Fruit fly (Drosophila melanogaster) whole organism, prepupa: ENCODE results near the gene CG31560.

Experiments used
- Blimp-1 ChIP-seq: fragments of 200-800 bp; sonication (Bioruptor generic); optimal IDR thresholded peaks from 3 replicates; lab custom pipeline; 2017; ENCODE audit warnings: missing biosample characterization, missing genetic modification characterization, mild to moderate bottlenecking, moderate library complexity, missing genetic modification reagents
- CG10631 ChIP-seq: fragments of 200-800 bp; sonication (Bioruptor generic); optimal IDR thresholded peaks from 2 replicates; lab custom pipeline; 2016; ENCODE audit warnings: missing biosample characterization, missing genetic modification characterization
- CG10669 ChIP-seq: fragments of 200-800 bp; sonication (Bioruptor generic); optimal IDR thresholded peaks from 3 replicates; lab custom pipeline; 2018; ENCODE audit warnings: missing biosample characterization, mild to moderate bottlenecking, missing genetic modification characterization, moderate library complexity
- CG11294 ChIP-seq: fragments of 200-800 bp; sonication (Bioruptor generic); IDR thresholded peaks from 2 replicates; pipeline ENCODE4 v1.3.6; 2022; ENCODE audit warnings: missing biosample characterization, missing genetic modification characterization
- CG11902 ChIP-seq: fragments of 200-800 bp; sonication (Bioruptor generic); optimal IDR thresholded peaks from 3 replicates; lab custom pipeline; 2016; ENCODE audit warnings: missing biosample characterization, missing genetic modification characterization
- CG15336 ChIP-seq: fragments of 200-800 bp; sonication (Bioruptor generic); IDR thresholded peaks from 2 replicates; pipeline ENCODE4 v1.3.6; 2022; ENCODE audit warnings: missing biosample characterization, missing genetic modification characterization
- CG1621 ChIP-seq: fragments of 200-800 bp; sonication (Bioruptor generic); optimal IDR thresholded peaks from 3 replicates; lab custom pipeline; 2018; ENCODE audit warnings: missing biosample characterization, mild to moderate bottlenecking, missing genetic modification characterization
- CG16779 ChIP-seq: fragments of 200-800 bp; sonication (Bioruptor generic); optimal IDR thresholded peaks from 3 replicates; lab custom pipeline; 2017; ENCODE audit warnings: missing biosample characterization, mild to moderate bottlenecking, missing genetic modification characterization
- CG3032 ChIP-seq: fragments of 200-800 bp; optimal IDR thresholded peaks from 2 replicates; lab custom pipeline; 2019; ENCODE audit warnings: missing biosample characterization, mild to moderate bottlenecking, missing genetic modification characterization, moderate library complexity
- CG31627 ChIP-seq: fragments of 200-800 bp; sonication (Bioruptor generic); optimal IDR thresholded peaks from 3 replicates; lab custom pipeline; 2016; ENCODE audit warnings: missing biosample characterization, missing genetic modification characterization
- CG32006 ChIP-seq: fragments of 200-800 bp; sonication (Bioruptor generic); optimal IDR thresholded peaks from 3 replicates; lab custom pipeline; 2017; ENCODE audit warnings: missing biosample characterization, mild to moderate bottlenecking, missing genetic modification characterization
- CG34406 ChIP-seq: fragments of 200-800 bp; sonication (Bioruptor generic); optimal IDR thresholded peaks from 3 replicates; lab custom pipeline; 2016; ENCODE audit warnings: missing biosample characterization, missing genetic modification characterization
- CG3919 ChIP-seq: fragments of 200-800 bp; sonication (Bioruptor generic); optimal IDR thresholded peaks from 3 replicates; lab custom pipeline; 2016; ENCODE audit warnings: missing biosample characterization, missing genetic modification characterization
- CG4318 ChIP-seq: fragments of 200-800 bp; sonication (Bioruptor generic); optimal IDR thresholded peaks from 3 replicates; lab custom pipeline; 2017; ENCODE audit warnings: missing biosample characterization, mild to moderate bottlenecking, missing genetic modification characterization
- CG6163 ChIP-seq: fragments of 200-800 bp; sonication (Bioruptor generic); IDR thresholded peaks from 3 replicates; pipeline ENCODE4 v1.3.6; 2022; ENCODE audit warnings: missing biosample characterization, missing genetic modification characterization
- CG6276 ChIP-seq: fragments of 200-800 bp; sonication (Bioruptor generic); optimal IDR thresholded peaks from 2 replicates; lab custom pipeline; 2017; ENCODE audit warnings: missing biosample characterization, mild to moderate bottlenecking, missing genetic modification characterization
- CG6792 ChIP-seq: fragments of 200-800 bp; sonication (Bioruptor generic); optimal IDR thresholded peaks from 3 replicates; lab custom pipeline; 2016; ENCODE audit warnings: missing biosample characterization, missing genetic modification characterization
- CG6808 ChIP-seq: fragments of 200-800 bp; sonication (Bioruptor generic); optimal IDR thresholded peaks from 3 replicates; lab custom pipeline; 2017; ENCODE audit warnings: missing biosample characterization, missing genetic modification characterization, mild to moderate bottlenecking, moderate library complexity, missing genetic modification reagents
- CG7368 ChIP-seq: fragments of 200-800 bp; sonication (Bioruptor generic); optimal IDR thresholded peaks from 3 replicates; lab custom pipeline; 2016; ENCODE audit warnings: missing biosample characterization, missing genetic modification characterization
- CG8319 ChIP-seq: fragments of 200-800 bp; sonication (Bioruptor generic); optimal IDR thresholded peaks from 3 replicates; lab custom pipeline; 2016; ENCODE audit warnings: missing biosample characterization, missing genetic modification characterization
- CG8632 ChIP-seq: fragments of 200-800 bp; sonication (Bioruptor generic); optimal IDR thresholded peaks from 3 replicates; lab custom pipeline; 2016; ENCODE audit warnings: missing biosample characterization, missing genetic modification characterization
- CG9139 ChIP-seq: fragments of 200-800 bp; sonication (Bioruptor generic); optimal IDR thresholded peaks from 3 replicates; lab custom pipeline; 2017; ENCODE audit warnings: missing biosample characterization, mild to moderate bottlenecking, missing genetic modification characterization
- Eip75B ChIP-seq: fragments of 200-800 bp; sonication (Bioruptor generic); optimal IDR thresholded peaks from 3 replicates; lab custom pipeline; 2016; ENCODE audit warnings: missing biosample characterization, missing genetic modification characterization
- Eip78C ChIP-seq: fragments of 200-800 bp; sonication (Bioruptor generic); peaks from one replicate; lab custom pipeline; 2016; ENCODE audit warnings: missing biosample characterization, missing genetic modification characterization
- Ets96B ChIP-seq: fragments of 200-800 bp; optimal IDR thresholded peaks from 2 replicates; lab custom pipeline; 2019; ENCODE audit warnings: missing biosample characterization, mild to moderate bottlenecking, missing genetic modification characterization, moderate library complexity
- Gug ChIP-seq: fragments of 200-800 bp; sonication (Bioruptor generic); IDR thresholded peaks from 2 replicates; pipeline ENCODE4 v1.3.6; 2022; ENCODE audit warnings: missing biosample characterization, missing genetic modification characterization
- Hr38 ChIP-seq: sonication (Bioruptor generic); optimal IDR thresholded peaks from 2 replicates; lab custom pipeline; 2016; ENCODE audit warnings: missing biosample characterization, missing genetic modification characterization
- Hr4 ChIP-seq: fragments of 200-800 bp; sonication (Bioruptor generic); optimal IDR thresholded peaks from 3 replicates; lab custom pipeline; 2016; ENCODE audit warnings: missing biosample characterization, missing genetic modification characterization
- Lpt ChIP-seq: fragments of 200-800 bp; sonication (Bioruptor generic); optimal IDR thresholded peaks from 3 replicates; lab custom pipeline; 2016; ENCODE audit warnings: missing biosample characterization, missing genetic modification characterization
- Met ChIP-seq: fragments of 200-800 bp; sonication (Bioruptor generic); optimal IDR thresholded peaks from 3 replicates; lab custom pipeline; 2016; ENCODE audit warnings: missing biosample characterization, missing genetic modification characterization
- OdsH ChIP-seq: fragments of 200-800 bp; sonication (Bioruptor generic); optimal IDR thresholded peaks from 3 replicates; lab custom pipeline; 2016; ENCODE audit warnings: missing biosample characterization, missing genetic modification characterization
- Smox ChIP-seq: fragments of 200-800 bp; sonication (Bioruptor generic); optimal IDR thresholded peaks from 3 replicates; lab custom pipeline; 2016; ENCODE audit warnings: missing biosample characterization, missing genetic modification characterization
- Sox102F ChIP-seq: fragments of 200-800 bp; sonication (Bioruptor generic); optimal IDR thresholded peaks from 2 replicates; lab custom pipeline; 2016; ENCODE audit warnings: missing biosample characterization, mild to moderate bottlenecking, missing genetic modification characterization
- Sox15 ChIP-seq: fragments of 200-800 bp; sonication (Bioruptor generic); optimal IDR thresholded peaks from 3 replicates; lab custom pipeline; 2016; ENCODE audit warnings: missing biosample characterization, missing genetic modification characterization
- achi ChIP-seq: fragments of 200-800 bp; sonication (Bioruptor generic); optimal IDR thresholded peaks from 3 replicates; lab custom pipeline; 2016; ENCODE audit warnings: missing biosample characterization, missing genetic modification characterization
- acj6 ChIP-seq: fragments of 200-800 bp; sonication (Bioruptor generic); optimal IDR thresholded peaks from 3 replicates; lab custom pipeline; 2016; ENCODE audit warnings: missing biosample characterization, missing genetic modification characterization
- cyc ChIP-seq: fragments of 200-800 bp; sonication (Bioruptor generic); optimal IDR thresholded peaks from 3 replicates; lab custom pipeline; 2016; ENCODE audit warnings: missing biosample characterization, missing genetic modification characterization
- dac ChIP-seq: fragments of 200-800 bp; sonication (Bioruptor generic); optimal IDR thresholded peaks from 2 replicates; lab custom pipeline; 2017; ENCODE audit warnings: missing biosample characterization, mild to moderate bottlenecking, missing genetic modification characterization
- dsx ChIP-seq: fragments of 200-800 bp; optimal IDR thresholded peaks from 3 replicates; lab custom pipeline; 2019; ENCODE audit warnings: missing biosample characterization, mild to moderate bottlenecking, missing genetic modification characterization, moderate library complexity; ENCODE audit not compliant: poor library complexity, severe bottlenecking
- eg ChIP-seq: fragments of 200-800 bp; sonication (Bioruptor generic); IDR thresholded peaks from 3 replicates; pipeline ENCODE4 v1.3.6; 2022; ENCODE audit warnings: missing biosample characterization, missing genetic modification characterization
- esn ChIP-seq: fragments of 200-800 bp; sonication (Bioruptor generic); optimal IDR thresholded peaks from 2 replicates; lab custom pipeline; 2016; ENCODE audit warnings: missing biosample characterization, mild to moderate bottlenecking, missing genetic modification characterization, moderate library complexity
- fd59A ChIP-seq: fragments of 200-800 bp; sonication (Bioruptor generic); optimal IDR thresholded peaks from 2 replicates; lab custom pipeline; 2017; ENCODE audit warnings: missing biosample characterization, mild to moderate bottlenecking, missing genetic modification characterization, missing genetic modification reagents
- fd85E ChIP-seq: fragments of 200-800 bp; sonication (Bioruptor generic); optimal IDR thresholded peaks from 3 replicates; lab custom pipeline; 2016; ENCODE audit warnings: missing biosample characterization, missing genetic modification characterization
- fkh ChIP-seq: fragments of 200-800 bp; sonication (Bioruptor generic); optimal IDR thresholded peaks from 3 replicates; lab custom pipeline; 2017; ENCODE audit warnings: missing biosample characterization, mild to moderate bottlenecking, missing genetic modification characterization, moderate library complexity
- net ChIP-seq: fragments of 200-800 bp; sonication (Bioruptor generic); optimal IDR thresholded peaks from 3 replicates; lab custom pipeline; 2016; ENCODE audit warnings: missing biosample characterization, missing genetic modification characterization
- pdm3 ChIP-seq: fragments of 200-800 bp; sonication (Bioruptor generic); optimal IDR thresholded peaks from 3 replicates; lab custom pipeline; 2016; ENCODE audit warnings: missing biosample characterization, missing genetic modification characterization
- vri ChIP-seq: fragments of 200-800 bp; sonication (Bioruptor generic); optimal IDR thresholded peaks from 3 replicates; lab custom pipeline; 2016; ENCODE audit warnings: missing biosample characterization, mild to moderate bottlenecking, missing genetic modification characterization

The CG31560 gene

dm6 chr3R:6351181-6351580, 41.4 kb downstream of the CG31560 start (continued):
- TF ChIP-seq CG6163 (GFP tag; lab: Robert Waterston, UW) (0 out of 3 replicates have a peak, but pooled peaks have one; percentile 10), CG34406 (GFP tag; lab: Kevin White, UChicago) (no peak), CG8319 (GFP tag; lab: Kevin White, UChicago) (no peak), vri (GFP tag; lab: Kevin White, UChicago) (no peak), fd85E (GFP tag; lab: Kevin White, UChicago) (no peak), Sox15 (GFP tag; lab: Kevin White, UChicago) (no peak), Met (GFP tag; lab: Kevin White, UChicago) (no peak), CG31627 (GFP tag; lab: Kevin White, UChicago) (no peak), achi (no peak), CG6792 (no peak), Gug (GFP tag; lab: Robert Waterston, UW) (no peak), fkh (GFP tag; lab: Kevin White, UChicago) (no peak), Eip78C (GFP tag; lab: Kevin White, UChicago) (peak; percentile 81), Smox (GFP tag; lab: Kevin White, UChicago) (no peak), acj6 (GFP tag; lab: Kevin White, UChicago) (no peak), CG32006 (GFP tag; lab: Kevin White, UChicago) (peak; percentile 22), CG7368 (no peak), CG16779 (tag; lab: Kevin White, UChicago) (no peak)

- TF ChIP-seq fkh (GFP tag; lab: Kevin White, UChicago) (peak; percentile 38), CG8632 (GFP tag; lab: Kevin White, UChicago) (no peak), esn (GFP tag; lab: Kevin White, UChicago) (peak; percentile 31), CG31627 (GFP tag; lab: Kevin White, UChicago) (no peak), OdsH (GFP tag; lab: Kevin White, UChicago) (peak; percentile 52), Met (GFP tag; lab: Kevin White, UChicago) (no peak), Gug (GFP tag; lab: Robert Waterston, UW) (0 out of 2 replicates have a peak, but pooled peaks have one; percentile 26), eg (GFP tag; lab: Robert Waterston, UW) (peak; percentile 52; the same call in 2 of the 3 replicates), Eip78C (GFP tag; lab: Kevin White, UChicago) (peak; percentile 79), CG9139 (GFP tag; lab: Kevin White, UChicago) (no peak), CG4318 (peak; percentile 45), fd59A (no peak), Hr38 (no peak), dac (peak; percentile 37), Sox15 (GFP tag; lab: Kevin White, UChicago) (no peak), CG3032 (peak; percentile 42), Blimp-1 (GFP tag; lab: Kevin White, UChicago) (no peak), CG6792 (no peak), CG6808 (GFP tag; lab: Kevin White, UChicago) (peak; percentile 42), CG3919 (GFP tag; lab: Kevin White, UChicago) (peak; percentile 24), CG11294 (GFP tag; lab: Robert Waterston, UW) (no peak), Hr4 (GFP tag; lab: Kevin White, UChicago) (peak; percentile 76), cyc (GFP tag; lab: Kevin White, UChicago) (no peak), acj6 (GFP tag; lab: Kevin White, UChicago) (peak; percentile 49), Eip75B (GFP tag; lab: Kevin White, UChicago) (peak; percentile 4), CG10631 (GFP tag; lab: Kevin White, UChicago) (peak; percentile 14), fd85E (GFP tag; lab: Kevin White, UChicago) (no peak), Lpt (GFP tag; lab: Kevin White, UChicago) (no peak), CG1621 (tag; lab: Kevin White, UChicago) (no peak), pdm3 (GFP tag; lab: Kevin White, UChicago) (peak; percentile 47), dsx (GFP tag; lab: Kevin White, UChicago) (peak; percentile 13), CG32006 (GFP tag; lab: Kevin White, UChicago) (peak; percentile 77), Ets96B (tag; lab: Kevin White, UChicago) (peak; percentile 17), CG7368 (no peak), CG6276 (GFP tag; lab: Kevin White, UChicago) (peak; percentile 64), CG11902 (GFP tag; lab: Kevin White, UChicago) (no peak), CG6163 (GFP tag; lab: Robert Waterston, UW) (0 out of 3 replicates have a peak, but pooled peaks have one; percentile 41), Sox102F (GFP tag; lab: Kevin White, UChicago) (peak; percentile 15), net (GFP tag; lab: Kevin White, UChicago) (peak; percentile 31), CG34406 (GFP tag; lab: Kevin White, UChicago) (no peak), CG15336 (GFP tag; lab: Robert Waterston, UW) (peak; percentile 73), CG10669 (GFP tag; lab: Kevin White, UChicago) (peak; percentile 39)
Observed at dm6 chr3R:6351696-6352378, 42.1 kb downstream of the CG31560 start.
